Worm (Caenorhabditis elegans) whole organism, early embryonic: Measurements from ENCODE around the gene R10F2.5.
A peak's percentile ranks its signal among the peaks of the same experiment; 100 is the strongest.

Source experiments
- B0310.2 ChIP-seq: sonication (generic microtip); optimal IDR thresholded peaks from 2 replicates; lab custom pipeline; 2016; ENCODE audit warnings: mild to moderate bottlenecking, missing genetic modification characterization, missing compliant biosample characterization
- F13C5.2 ChIP-seq: sonication (generic microtip); optimal IDR thresholded peaks from 2 replicates; lab custom pipeline; 2017; ENCODE audit warnings: mild to moderate bottlenecking, missing genetic modification characterization, inconsistent platforms, missing compliant biosample characterization
- aly-1 ChIP-seq: sonication (generic microtip); optimal IDR thresholded peaks from 2 replicates; lab custom pipeline; 2016; ENCODE audit warnings: missing genetic modification characterization, missing compliant biosample characterization
- ama-1 ChIP-seq: fragments of 150-350 bp; optimal IDR thresholded peaks from 2 replicates; lab custom pipeline; 2014
- ceh-13 ChIP-seq: fragments of 200-800 bp; sonication (Bioruptor generic); optimal IDR thresholded peaks from 2 replicates; lab custom pipeline; 2018; ENCODE audit warnings: mild to moderate bottlenecking, missing genetic modification characterization, missing compliant biosample characterization
- ceh-36 ChIP-seq: sonication (generic microtip); optimal IDR thresholded peaks from 2 replicates; lab custom pipeline; 2016; ENCODE audit warnings: missing genetic modification characterization, inconsistent platforms, missing compliant biosample characterization
- ets-7 ChIP-seq: sonication (generic microtip); optimal IDR thresholded peaks from 2 replicates; lab custom pipeline; 2016; ENCODE audit warnings: missing genotype, missing genetic modification characterization, missing compliant biosample characterization
- flt-1 ChIP-seq: fragments of 200-800 bp; sonication (Bioruptor generic); IDR thresholded peaks from 2 replicates; pipeline ENCODE4 v1.3.6; 2022; ENCODE audit warnings: missing genetic modification characterization, missing compliant biosample characterization
- hmbx-1 ChIP-seq: sonication (generic microtip); optimal IDR thresholded peaks from 2 replicates; lab custom pipeline; 2016; ENCODE audit warnings: mild to moderate bottlenecking, missing genetic modification characterization, missing compliant biosample characterization
- hmg-4 ChIP-seq: fragments of 200-800 bp; sonication (Bioruptor generic); optimal IDR thresholded peaks from 2 replicates; lab custom pipeline; 2018; ENCODE audit warnings: mild to moderate bottlenecking, missing genetic modification characterization, missing compliant biosample characterization
- hnd-1 ChIP-seq: sonication (generic microtip); optimal IDR thresholded peaks from 2 replicates; lab custom pipeline; 2016; ENCODE audit warnings: missing genetic modification characterization, missing compliant biosample characterization
- pes-1 ChIP-seq: fragments of 200-800 bp; sonication (Bioruptor generic); IDR thresholded peaks from 2 replicates; pipeline ENCODE4 v1.3.6; 2022; ENCODE audit warnings: missing genetic modification reagents, missing genetic modification characterization, missing compliant biosample characterization
- scrt-1 ChIP-seq: fragments of 200-800 bp; sonication (Bioruptor generic); IDR thresholded peaks from 2 replicates; pipeline ENCODE4 v1.3.6; 2022; ENCODE audit warnings: missing genetic modification characterization, missing compliant biosample characterization
- sea-1 ChIP-seq: fragments of 200-800 bp; sonication (Bioruptor generic); conservative IDR thresholded peaks from 2 replicates; pipeline ENCODE4 v1.3.6; 2022; ENCODE audit warnings: missing genetic modification characterization, missing compliant biosample characterization
- tbx-11 ChIP-seq: fragments of 200-800 bp; sonication (Bioruptor generic); IDR thresholded peaks from 2 replicates; pipeline ENCODE4 v1.3.6; 2022; ENCODE audit warnings: missing genetic modification characterization, missing compliant biosample characterization
- tbx-37 ChIP-seq: fragments of 200-800 bp; sonication (Bioruptor generic); conservative IDR thresholded peaks from 2 replicates; pipeline ENCODE4 v1.3.6; 2022; ENCODE audit warnings: missing genetic modification reagents, missing genetic modification characterization, missing compliant biosample characterization
- tra-4 ChIP-seq: sonication (generic microtip); optimal IDR thresholded peaks from 2 replicates; lab custom pipeline; 2017; ENCODE audit warnings: missing genetic modification characterization, missing compliant biosample characterization

The R10F2.5 gene

DNA sequence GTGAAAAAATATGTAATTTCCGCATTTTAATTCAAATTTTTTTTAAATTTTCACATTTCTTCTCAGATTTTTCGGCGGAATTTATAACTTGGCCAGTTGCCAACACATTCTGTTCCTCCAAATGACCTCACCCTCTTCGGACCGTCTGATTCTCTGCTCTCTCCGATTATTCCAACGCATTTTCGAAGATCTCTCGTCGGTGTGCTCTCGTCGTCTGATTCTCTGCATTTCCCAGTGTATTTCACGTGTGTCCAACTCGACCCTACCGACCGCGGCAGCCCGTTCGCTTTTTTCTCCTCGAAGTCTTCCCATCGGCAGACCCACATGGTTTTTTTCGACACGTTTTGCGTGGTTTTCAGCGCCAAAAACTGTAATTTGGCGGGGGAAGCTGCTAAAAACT, 22.7 kb upstream of the R10F2.5 start:
- TF ChIP-seq hmbx-1 (no peak), tbx-37 (no peak), ama-1 (lab: Kevin White, UChicago) (no peak), ets-7 (tag; lab: Kevin White, UChicago) (no peak), tbx-11 (no peak), hmg-4 (GFP tag; lab: Kevin White, UChicago) (no peak), pes-1 (GFP tag; lab: Robert Waterston, UW) (no peak), sea-1 (no peak), tra-4 (tag; lab: Kevin White, UChicago) (no peak), hnd-1 (no peak), flt-1 (GFP tag; lab: Robert Waterston, UW) (no peak), ceh-36 (tag; lab: Kevin White, UChicago) (no peak), B0310.2 (tag; lab: Kevin White, UChicago) (no peak), aly-1 (tag; lab: Kevin White, UChicago) (no peak), ceh-13 (GFP tag; lab: Kevin White, UChicago) (no peak), F13C5.2 (no peak), scrt-1 (no peak)

DNA sequence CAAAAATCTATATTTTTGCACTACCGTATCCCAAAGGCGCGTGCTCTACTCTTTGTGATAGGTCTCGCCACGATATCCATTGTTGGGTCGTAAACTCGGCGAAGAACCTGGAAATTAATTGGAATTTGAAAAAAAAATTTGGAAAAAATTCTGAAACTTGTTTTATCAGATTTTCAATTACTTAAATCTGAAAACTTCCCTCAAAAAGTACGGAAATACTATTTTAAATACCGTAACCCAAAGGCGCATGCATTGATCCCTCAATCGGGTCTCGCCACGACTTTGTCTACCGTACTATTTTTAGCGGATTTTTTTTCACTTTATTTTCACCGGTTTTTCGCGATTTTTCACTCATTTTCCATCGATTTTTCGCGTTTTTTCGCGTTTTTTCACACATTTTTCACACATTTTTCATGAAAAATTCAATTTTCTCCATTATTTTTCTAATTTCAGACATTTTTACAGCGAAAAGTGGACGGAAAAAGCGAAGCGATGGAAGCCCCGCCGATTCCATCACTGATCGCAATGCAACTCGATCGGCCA, 22.1 kb upstream of the R10F2.5 start, which contains the start of gene H05C05.1:
H05C05.1 (plus strand) TSS at position 493 of the 543 bp plus-strand sequence.
- TF ChIP-seq pes-1 (GFP tag; lab: Robert Waterston, UW) (no peak), sea-1 (no peak), tbx-37 (no peak), tbx-11 (no peak), ama-1 (lab: Kevin White, UChicago) (no peak), B0310.2 (tag; lab: Kevin White, UChicago) (no peak)

DNA sequence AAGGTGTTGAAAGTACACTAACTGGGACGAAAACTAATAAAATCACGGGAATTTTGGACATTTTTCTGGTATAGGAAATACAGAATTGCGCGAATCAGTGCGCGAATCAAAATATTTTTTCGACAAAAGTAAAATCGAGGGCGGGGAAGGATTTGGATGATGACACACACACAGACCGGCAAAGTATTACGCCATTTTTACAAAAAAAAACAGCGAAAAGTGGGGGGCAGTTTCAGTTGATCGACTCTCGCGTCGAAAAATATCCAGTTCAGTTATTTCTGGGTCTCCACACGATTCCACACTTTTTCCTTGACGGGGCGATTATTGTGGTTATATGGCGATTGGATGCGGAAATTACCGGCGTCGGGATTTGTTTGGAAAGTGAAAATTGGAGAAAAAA, 21.5 kb upstream of the R10F2.5 start, which contains the start of gene H05C05.4:
H05C05.4 (minus strand) TSS at position 101 of the 400 bp plus-strand sequence.
- TF ChIP-seq hnd-1 (no peak), aly-1 (tag; lab: Kevin White, UChicago) (no peak), sea-1 (no peak)

DNA sequence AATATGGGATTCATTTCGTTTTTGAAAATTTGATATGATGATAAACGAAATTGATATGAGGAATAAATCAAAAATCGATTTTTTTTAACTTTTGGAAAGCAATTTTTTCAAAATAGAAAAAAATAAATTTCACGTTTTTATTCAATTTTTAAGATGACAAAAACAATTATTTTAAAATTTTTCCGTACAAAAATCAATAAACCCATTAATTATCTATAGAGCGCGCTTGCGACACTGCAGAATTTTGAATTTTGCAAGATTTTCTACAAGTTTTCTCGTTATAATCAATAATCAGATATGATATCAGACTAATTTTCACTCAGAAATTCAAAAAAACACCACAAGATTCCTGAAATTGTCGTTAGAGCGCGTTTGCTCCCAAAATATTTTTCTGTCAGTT, 19.4 kb upstream of the R10F2.5 start, which contains the start of gene R10F2.6:
R10F2.6 (minus strand) TSS at position 101 of the 400 bp plus-strand sequence.
- TF ChIP-seq tbx-37: no peak
- no peak for TF ChIP-seq ceh-13 (GFP tag; lab: Kevin White, UChicago)
- no peak for TF ChIP-seq pes-1 (GFP tag; lab: Robert Waterston, UW)
- no peak for TF ChIP-seq hmg-4 (GFP tag; lab: Kevin White, UChicago)
- no peak for TF ChIP-seq flt-1 (GFP tag; lab: Robert Waterston, UW)
- TF ChIP-seq hnd-1: no peak
- no peak for TF ChIP-seq hmbx-1
- no peak for TF ChIP-seq F13C5.2
- no peak for TF ChIP-seq ceh-36 (tag; lab: Kevin White, UChicago)
- TF ChIP-seq ama-1 (lab: Kevin White, UChicago): no peak
- TF ChIP-seq scrt-1: no peak
- no peak for TF ChIP-seq tra-4 (tag; lab: Kevin White, UChicago)
- no peak for TF ChIP-seq aly-1 (tag; lab: Kevin White, UChicago)
- no peak for TF ChIP-seq tbx-11
- TF ChIP-seq B0310.2 (tag; lab: Kevin White, UChicago): no peak
- TF ChIP-seq ets-7 (tag; lab: Kevin White, UChicago): no peak

DNA sequence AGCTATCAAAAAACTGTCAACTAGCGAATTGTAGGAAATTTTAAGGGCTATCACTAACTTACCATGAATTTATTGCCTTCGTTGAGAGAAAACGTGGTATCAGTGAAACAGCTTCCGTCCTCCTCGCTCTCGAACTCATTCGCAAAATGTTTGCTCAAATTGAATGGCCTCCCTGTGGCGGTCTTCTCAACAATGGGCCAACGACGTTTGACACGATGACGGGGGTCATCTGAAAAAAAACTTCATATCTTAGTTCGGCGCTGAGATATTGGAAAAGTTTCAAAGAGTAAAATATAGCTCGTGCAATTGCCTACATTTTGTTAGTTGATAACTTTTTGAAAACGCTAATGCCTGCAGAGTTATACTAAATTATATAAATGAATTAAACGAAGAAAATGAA, 17.0 kb upstream of the R10F2.5 start:
- no peak for TF ChIP-seq ets-7 (tag; lab: Kevin White, UChicago)
- TF ChIP-seq B0310.2 (tag; lab: Kevin White, UChicago): no peak
- TF ChIP-seq hmg-4 (GFP tag; lab: Kevin White, UChicago): no peak
- no peak for TF ChIP-seq flt-1 (GFP tag; lab: Robert Waterston, UW)
- TF ChIP-seq F13C5.2: no peak
- TF ChIP-seq sea-1: no peak
- no peak for TF ChIP-seq tbx-11
- TF ChIP-seq ceh-36 (tag; lab: Kevin White, UChicago): no peak
- TF ChIP-seq hnd-1: no peak
- TF ChIP-seq ceh-13 (GFP tag; lab: Kevin White, UChicago): no peak
- no peak for TF ChIP-seq ama-1 (lab: Kevin White, UChicago)
- no peak for TF ChIP-seq hmbx-1
- no peak for TF ChIP-seq scrt-1
- no peak for TF ChIP-seq tbx-37
- TF ChIP-seq tra-4 (tag; lab: Kevin White, UChicago): no peak

DNA sequence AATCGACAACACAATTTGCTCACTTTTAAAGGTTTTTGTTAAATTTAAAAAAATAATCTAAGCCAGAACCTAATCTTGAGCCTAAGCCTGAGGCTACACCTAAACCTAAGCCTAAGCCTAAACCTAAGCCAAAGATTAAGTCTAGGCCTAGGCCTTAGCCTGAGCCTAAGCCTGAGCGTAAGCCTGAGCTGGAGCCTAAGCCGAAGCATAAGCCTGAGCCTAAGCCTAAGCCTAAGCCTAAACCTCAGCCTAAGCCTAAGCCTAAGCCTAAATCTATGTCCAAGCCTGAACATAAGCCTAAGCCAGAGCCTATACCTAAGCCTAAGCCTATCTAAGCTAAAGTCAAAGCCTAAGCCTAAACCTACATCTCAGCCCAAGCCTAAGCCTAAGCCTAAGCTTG, 13.2 kb upstream of the R10F2.5 start:
- TF ChIP-seq tra-4 (tag; lab: Kevin White, UChicago): no peak
- TF ChIP-seq ceh-36 (tag; lab: Kevin White, UChicago): peak; percentile 79
- TF ChIP-seq aly-1 (tag; lab: Kevin White, UChicago): no peak
- TF ChIP-seq ceh-13 (GFP tag; lab: Kevin White, UChicago): no peak
- no peak for TF ChIP-seq sea-1
- TF ChIP-seq B0310.2 (tag; lab: Kevin White, UChicago): no peak

DNA sequence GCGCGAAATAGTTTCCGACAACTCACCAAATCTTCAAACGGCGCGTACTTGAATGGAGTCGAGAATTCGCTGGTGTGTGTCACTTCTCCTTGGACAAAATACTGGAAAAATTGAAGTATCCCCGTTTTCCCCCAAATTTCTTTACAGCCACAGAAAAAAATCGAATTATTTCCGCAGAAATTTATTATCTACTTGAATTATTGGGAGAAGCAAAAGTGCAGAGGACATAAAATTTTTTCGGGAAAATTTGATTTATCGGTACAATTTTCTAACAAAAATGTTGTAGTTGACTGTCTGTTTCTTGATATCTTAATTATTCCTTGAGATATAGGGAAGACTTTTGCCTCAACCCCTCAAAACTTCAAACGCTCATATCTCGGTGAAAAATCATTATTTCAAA, 1.5 kb downstream of the R10F2.5 start, which contains the start of gene R10F2.4:
R10F2.4 (minus strand) TSS at position 101 of the 400 bp plus-strand sequence.
- TF ChIP-seq flt-1 (GFP tag; lab: Robert Waterston, UW) (no peak), F13C5.2 (no peak), ceh-13 (GFP tag; lab: Kevin White, UChicago) (no peak), ets-7 (tag; lab: Kevin White, UChicago) (no peak), sea-1 (no peak)

DNA sequence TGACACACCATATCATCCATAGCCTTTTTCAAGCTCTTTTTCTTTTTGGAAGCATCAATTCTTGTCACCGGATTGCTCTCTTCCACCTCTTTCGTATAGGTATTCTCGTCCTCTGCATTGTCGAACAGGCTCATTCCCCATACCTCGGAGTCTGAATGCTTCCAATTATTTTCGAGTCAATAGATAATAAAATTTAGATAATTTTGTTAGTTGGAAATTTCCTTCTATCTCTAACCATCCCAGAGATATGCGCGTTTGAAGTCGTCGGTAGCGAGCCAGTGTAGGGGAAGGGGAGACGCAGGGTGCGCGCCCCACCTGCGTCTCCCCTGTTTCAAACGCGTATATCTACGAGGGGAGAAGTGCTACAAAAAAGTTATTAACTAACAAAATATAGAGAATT, 3.7 kb downstream of the R10F2.5 start:
- TF ChIP-seq flt-1 (GFP tag; lab: Robert Waterston, UW) (no peak), ceh-13 (GFP tag; lab: Kevin White, UChicago) (no peak), B0310.2 (tag; lab: Kevin White, UChicago) (no peak), tbx-37 (no peak)
